Fruit fly (Drosophila melanogaster) whole organism, prepupa: ENCODE data around the gene CG33108.

Experiments
- Blimp-1 ChIP-seq: fragments of 200-800 bp; sonication (Bioruptor generic); optimal IDR thresholded peaks from 3 replicates; lab custom pipeline; 2017; ENCODE audit warnings: missing biosample characterization, missing genetic modification characterization, mild to moderate bottlenecking, moderate library complexity, missing genetic modification reagents
- CG10631 ChIP-seq: fragments of 200-800 bp; sonication (Bioruptor generic); optimal IDR thresholded peaks from 2 replicates; lab custom pipeline; 2016; ENCODE audit warnings: missing biosample characterization, missing genetic modification characterization
- CG10669 ChIP-seq: fragments of 200-800 bp; sonication (Bioruptor generic); optimal IDR thresholded peaks from 3 replicates; lab custom pipeline; 2018; ENCODE audit warnings: missing biosample characterization, mild to moderate bottlenecking, missing genetic modification characterization, moderate library complexity
- CG11294 ChIP-seq: fragments of 200-800 bp; sonication (Bioruptor generic); IDR thresholded peaks from 2 replicates; pipeline ENCODE4 v1.3.6; 2022; ENCODE audit warnings: missing biosample characterization, missing genetic modification characterization
- CG11762 ChIP-seq: fragments of 200-800 bp; sonication (Bioruptor generic); optimal IDR thresholded peaks from 3 replicates; lab custom pipeline; 2016; ENCODE audit warnings: missing biosample characterization, missing genetic modification characterization; ENCODE audit not compliant: insufficient read depth
- CG11902 ChIP-seq: fragments of 200-800 bp; sonication (Bioruptor generic); optimal IDR thresholded peaks from 3 replicates; lab custom pipeline; 2016; ENCODE audit warnings: missing biosample characterization, missing genetic modification characterization
- CG15336 ChIP-seq: fragments of 200-800 bp; sonication (Bioruptor generic); IDR thresholded peaks from 2 replicates; pipeline ENCODE4 v1.3.6; 2022; ENCODE audit warnings: missing biosample characterization, missing genetic modification characterization
- CG16779 ChIP-seq: fragments of 200-800 bp; sonication (Bioruptor generic); optimal IDR thresholded peaks from 3 replicates; lab custom pipeline; 2017; ENCODE audit warnings: missing biosample characterization, mild to moderate bottlenecking, missing genetic modification characterization
- CG31627 ChIP-seq: fragments of 200-800 bp; sonication (Bioruptor generic); optimal IDR thresholded peaks from 3 replicates; lab custom pipeline; 2016; ENCODE audit warnings: missing biosample characterization, missing genetic modification characterization
- CG32006 ChIP-seq: fragments of 200-800 bp; sonication (Bioruptor generic); optimal IDR thresholded peaks from 3 replicates; lab custom pipeline; 2017; ENCODE audit warnings: missing biosample characterization, mild to moderate bottlenecking, missing genetic modification characterization
- CG34406 ChIP-seq: fragments of 200-800 bp; sonication (Bioruptor generic); optimal IDR thresholded peaks from 3 replicates; lab custom pipeline; 2016; ENCODE audit warnings: missing biosample characterization, missing genetic modification characterization
- CG3919 ChIP-seq: fragments of 200-800 bp; sonication (Bioruptor generic); optimal IDR thresholded peaks from 3 replicates; lab custom pipeline; 2016; ENCODE audit warnings: missing biosample characterization, missing genetic modification characterization
- CG4318 ChIP-seq: fragments of 200-800 bp; sonication (Bioruptor generic); optimal IDR thresholded peaks from 3 replicates; lab custom pipeline; 2017; ENCODE audit warnings: missing biosample characterization, mild to moderate bottlenecking, missing genetic modification characterization
- CG6163 ChIP-seq: fragments of 200-800 bp; sonication (Bioruptor generic); IDR thresholded peaks from 3 replicates; pipeline ENCODE4 v1.3.6; 2022; ENCODE audit warnings: missing biosample characterization, missing genetic modification characterization
- CG6276 ChIP-seq: fragments of 200-800 bp; sonication (Bioruptor generic); optimal IDR thresholded peaks from 2 replicates; lab custom pipeline; 2017; ENCODE audit warnings: missing biosample characterization, mild to moderate bottlenecking, missing genetic modification characterization
- CG6792 ChIP-seq: fragments of 200-800 bp; sonication (Bioruptor generic); optimal IDR thresholded peaks from 3 replicates; lab custom pipeline; 2016; ENCODE audit warnings: missing biosample characterization, missing genetic modification characterization
- CG6808 ChIP-seq: fragments of 200-800 bp; sonication (Bioruptor generic); optimal IDR thresholded peaks from 3 replicates; lab custom pipeline; 2017; ENCODE audit warnings: missing biosample characterization, missing genetic modification characterization, mild to moderate bottlenecking, moderate library complexity, missing genetic modification reagents
- CG6854 ChIP-seq: fragments of 200-800 bp; sonication (Bioruptor generic); optimal IDR thresholded peaks from 2 replicates; lab custom pipeline; 2017; ENCODE audit warnings: missing biosample characterization, mild to moderate bottlenecking, missing genetic modification characterization
- CG8119 ChIP-seq: fragments of 200-800 bp; sonication (Bioruptor generic); IDR thresholded peaks from 3 replicates; pipeline ENCODE4 v1.3.6; 2022; ENCODE audit warnings: missing biosample characterization, missing genetic modification characterization
- CG8319 ChIP-seq: fragments of 200-800 bp; sonication (Bioruptor generic); optimal IDR thresholded peaks from 3 replicates; lab custom pipeline; 2016; ENCODE audit warnings: missing biosample characterization, missing genetic modification characterization
- Eip75B ChIP-seq: fragments of 200-800 bp; sonication (Bioruptor generic); optimal IDR thresholded peaks from 3 replicates; lab custom pipeline; 2016; ENCODE audit warnings: missing biosample characterization, missing genetic modification characterization
- Eip78C ChIP-seq: fragments of 200-800 bp; sonication (Bioruptor generic); peaks from one replicate; lab custom pipeline; 2016; ENCODE audit warnings: missing biosample characterization, missing genetic modification characterization
- Ets96B ChIP-seq: fragments of 200-800 bp; optimal IDR thresholded peaks from 2 replicates; lab custom pipeline; 2019; ENCODE audit warnings: missing biosample characterization, mild to moderate bottlenecking, missing genetic modification characterization, moderate library complexity
- Gug ChIP-seq: fragments of 200-800 bp; sonication (Bioruptor generic); IDR thresholded peaks from 2 replicates; pipeline ENCODE4 v1.3.6; 2022; ENCODE audit warnings: missing biosample characterization, missing genetic modification characterization
- Hr4 ChIP-seq: fragments of 200-800 bp; sonication (Bioruptor generic); optimal IDR thresholded peaks from 3 replicates; lab custom pipeline; 2016; ENCODE audit warnings: missing biosample characterization, missing genetic modification characterization
- Met ChIP-seq: fragments of 200-800 bp; sonication (Bioruptor generic); optimal IDR thresholded peaks from 3 replicates; lab custom pipeline; 2016; ENCODE audit warnings: missing biosample characterization, missing genetic modification characterization
- Smox ChIP-seq: fragments of 200-800 bp; sonication (Bioruptor generic); optimal IDR thresholded peaks from 3 replicates; lab custom pipeline; 2016; ENCODE audit warnings: missing biosample characterization, missing genetic modification characterization
- Sox102F ChIP-seq: fragments of 200-800 bp; sonication (Bioruptor generic); optimal IDR thresholded peaks from 2 replicates; lab custom pipeline; 2016; ENCODE audit warnings: missing biosample characterization, mild to moderate bottlenecking, missing genetic modification characterization
- Sox14 ChIP-seq: fragments of 200-800 bp; sonication (Bioruptor generic); optimal IDR thresholded peaks from 3 replicates; lab custom pipeline; 2016; ENCODE audit warnings: missing biosample characterization, missing genetic modification characterization
- achi ChIP-seq: fragments of 200-800 bp; sonication (Bioruptor generic); optimal IDR thresholded peaks from 3 replicates; lab custom pipeline; 2016; ENCODE audit warnings: missing biosample characterization, missing genetic modification characterization
- cyc ChIP-seq: fragments of 200-800 bp; sonication (Bioruptor generic); optimal IDR thresholded peaks from 3 replicates; lab custom pipeline; 2016; ENCODE audit warnings: missing biosample characterization, missing genetic modification characterization
- dac ChIP-seq: fragments of 200-800 bp; sonication (Bioruptor generic); optimal IDR thresholded peaks from 2 replicates; lab custom pipeline; 2017; ENCODE audit warnings: missing biosample characterization, mild to moderate bottlenecking, missing genetic modification characterization
- dsx ChIP-seq: fragments of 200-800 bp; optimal IDR thresholded peaks from 3 replicates; lab custom pipeline; 2019; ENCODE audit warnings: missing biosample characterization, mild to moderate bottlenecking, missing genetic modification characterization, moderate library complexity; ENCODE audit not compliant: poor library complexity, severe bottlenecking
- eg ChIP-seq: fragments of 200-800 bp; sonication (Bioruptor generic); IDR thresholded peaks from 3 replicates; pipeline ENCODE4 v1.3.6; 2022; ENCODE audit warnings: missing biosample characterization, missing genetic modification characterization
- esn ChIP-seq: fragments of 200-800 bp; sonication (Bioruptor generic); optimal IDR thresholded peaks from 2 replicates; lab custom pipeline; 2016; ENCODE audit warnings: missing biosample characterization, mild to moderate bottlenecking, missing genetic modification characterization, moderate library complexity
- fd59A ChIP-seq: fragments of 200-800 bp; sonication (Bioruptor generic); optimal IDR thresholded peaks from 2 replicates; lab custom pipeline; 2017; ENCODE audit warnings: missing biosample characterization, mild to moderate bottlenecking, missing genetic modification characterization, missing genetic modification reagents
- fd85E ChIP-seq: fragments of 200-800 bp; sonication (Bioruptor generic); optimal IDR thresholded peaks from 3 replicates; lab custom pipeline; 2016; ENCODE audit warnings: missing biosample characterization, missing genetic modification characterization
- net ChIP-seq: fragments of 200-800 bp; sonication (Bioruptor generic); optimal IDR thresholded peaks from 3 replicates; lab custom pipeline; 2016; ENCODE audit warnings: missing biosample characterization, missing genetic modification characterization
- salr ChIP-seq, 2 experiments: fragments of 200-800 bp; sonication (Bioruptor generic); optimal IDR thresholded peaks; 3 replicates each; lab custom pipeline; 2016 to 2018; ENCODE audit warnings: missing biosample characterization in 2 of 2, missing genetic modification characterization in 2 of 2, mild to moderate bottlenecking in 1 of 2
- spab ChIP-seq: fragments of 200-800 bp; sonication (Bioruptor generic); optimal IDR thresholded peaks from 2 replicates; lab custom pipeline; 2017; ENCODE audit warnings: missing biosample characterization, mild to moderate bottlenecking, missing genetic modification characterization, missing genetic modification reagents
- ss ChIP-seq, 2 experiments: fragments of 200-800 bp; sonication (Bioruptor generic); optimal IDR thresholded peaks; 2 replicates in 1 of 2; 3 replicates in 1 of 2; lab custom pipeline; 2017 to 2018; ENCODE audit warnings: mild to moderate bottlenecking in 2 of 2, missing biosample characterization in 2 of 2, missing genetic modification characterization in 2 of 2, moderate library complexity in 1 of 2
- svp ChIP-seq: fragments of 200-800 bp; sonication (Bioruptor generic); peaks from one replicate; lab custom pipeline; 2016; ENCODE audit warnings: missing biosample characterization, missing genetic modification characterization
- topi ChIP-seq: fragments of 200-800 bp; sonication (Bioruptor generic); optimal IDR thresholded peaks from 3 replicates; lab custom pipeline; 2016; ENCODE audit warnings: missing biosample characterization, missing genetic modification characterization
- vri ChIP-seq: fragments of 200-800 bp; sonication (Bioruptor generic); optimal IDR thresholded peaks from 3 replicates; lab custom pipeline; 2016; ENCODE audit warnings: missing biosample characterization, mild to moderate bottlenecking, missing genetic modification characterization

CG33108 gene

DNA sequence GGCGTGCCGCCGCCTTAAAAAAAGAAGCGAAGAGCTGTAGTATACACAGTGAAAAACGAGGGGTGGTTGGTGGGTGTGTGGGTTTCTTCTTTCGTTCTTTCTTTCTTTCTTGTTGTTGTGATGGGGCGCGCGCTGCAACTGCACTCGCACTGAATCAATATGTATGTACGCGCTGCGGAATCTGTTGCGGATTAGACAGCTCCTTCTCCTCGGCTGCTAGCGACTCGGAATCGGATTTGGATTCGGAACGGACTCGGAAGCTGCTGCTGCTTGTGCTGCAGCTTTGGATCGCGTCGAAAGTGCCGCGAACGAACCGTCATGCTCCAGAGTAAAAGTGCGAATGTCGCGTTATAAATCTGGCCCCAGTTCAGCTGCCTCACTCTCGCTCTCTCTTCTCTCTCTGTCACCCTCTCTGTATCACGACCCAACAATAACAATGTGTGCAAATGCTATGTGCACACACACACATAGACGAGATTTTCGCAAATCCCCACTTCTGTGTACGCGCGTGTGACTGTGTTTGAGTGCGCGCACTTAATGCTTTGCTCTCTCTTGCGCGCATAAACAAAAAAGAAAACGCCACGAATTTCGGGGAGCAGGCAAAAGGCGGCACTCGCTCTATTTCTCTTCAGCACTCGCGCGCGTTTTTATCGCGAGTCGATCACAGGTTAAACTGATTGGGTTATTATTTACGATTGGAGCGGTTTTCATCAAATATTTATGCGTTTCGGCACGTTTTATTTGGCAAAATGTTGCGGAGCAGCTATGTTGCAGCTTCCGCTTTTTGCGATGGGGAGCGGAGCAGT lies 35.8 kb downstream of the CG33108 start (continued):
- TF ChIP-seq net: peak; percentile 64
- peak; percentile 55 to 58 for TF ChIP-seq ss (GFP tag; optimal IDR thresholded peaks at IDR 0.05; lab: Kevin White, UChicago)
- peak; percentile 6 for TF ChIP-seq Sox102F (GFP tag; lab: Kevin White, UChicago)
- TF ChIP-seq Blimp-1 (GFP tag; lab: Kevin White, UChicago): peak; percentile 47
- TF ChIP-seq CG8119: peak; percentile 48
- TF ChIP-seq Eip75B (GFP tag; lab: Kevin White, UChicago): peak; percentile 53
- peak; percentile 29 for TF ChIP-seq esn (GFP tag; lab: Kevin White, UChicago)
- TF ChIP-seq cyc (GFP tag; lab: Kevin White, UChicago): no peak
- TF ChIP-seq achi (GFP tag; lab: Kevin White, UChicago): peak; percentile 25
- peak; percentile 3 for TF ChIP-seq Smox
- peak; percentile 5 for TF ChIP-seq spab
- TF ChIP-seq Eip78C: peak; percentile 86
- TF ChIP-seq CG32006 (GFP tag; lab: Kevin White, UChicago): peak; percentile 34
- TF ChIP-seq CG4318 (GFP tag; lab: Kevin White, UChicago): no peak
- TF ChIP-seq CG6792 (GFP tag; lab: Kevin White, UChicago): peak; percentile 29
- peak; percentile 22 for TF ChIP-seq Ets96B
- peak; percentile 48; the same call in 1 of the 2 replicates for TF ChIP-seq CG15336 (GFP tag; lab: Robert Waterston, UW)
- TF ChIP-seq fd85E (GFP tag; lab: Kevin White, UChicago): peak; percentile 36
- TF ChIP-seq CG16779 (tag; lab: Kevin White, UChicago): peak; percentile 65
- peak; percentile 64 for TF ChIP-seq CG6854 (GFP tag; lab: Kevin White, UChicago)
- peak; percentile 18 for TF ChIP-seq CG10669 (GFP tag; lab: Kevin White, UChicago)
- TF ChIP-seq CG11762: peak; percentile 3
- no peak; the same call in 2 of the 3 replicates for TF ChIP-seq CG6163 (GFP tag; lab: Robert Waterston, UW)

DNA sequence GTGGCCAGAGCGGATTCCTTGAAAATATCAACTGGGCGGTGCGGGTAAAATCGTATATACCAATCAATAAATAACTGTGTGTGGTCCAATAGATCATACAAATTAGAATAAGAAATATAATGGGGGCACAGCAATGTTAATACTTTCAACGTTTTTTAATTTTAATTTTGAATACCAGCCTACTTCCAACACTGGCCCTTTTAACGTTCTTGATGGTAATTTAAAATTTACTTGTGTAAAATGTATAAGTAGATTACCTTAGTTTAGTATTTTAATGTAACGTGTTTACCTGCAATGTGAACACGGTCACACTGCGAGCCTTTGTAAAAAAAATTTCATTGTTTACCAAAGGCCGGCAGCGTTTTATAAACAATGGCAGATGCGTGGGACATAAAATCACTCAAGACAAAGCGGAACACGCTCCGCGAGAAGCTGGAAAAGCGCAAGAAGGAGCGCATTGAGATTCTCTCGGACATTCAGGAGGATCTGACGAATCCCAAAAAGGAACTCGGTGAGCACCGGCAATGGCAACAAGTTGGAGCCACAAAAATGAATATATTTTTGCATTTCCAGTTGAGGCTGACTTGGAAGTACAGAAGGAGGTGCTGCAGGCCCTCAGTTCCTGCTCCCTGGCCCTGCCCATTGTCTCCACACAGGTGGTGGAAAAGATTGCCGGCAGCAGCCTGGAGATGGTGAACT lies 36.5 kb downstream of the CG33108 start, which contains the start of the genes KrT95D and Mettl3:
Gene KrT95D (minus strand): TSS at position 3 of the 699 bp plus-strand sequence.
Gene Mettl3 (plus strand): TSS at position 333 of the 699 bp plus-strand sequence.
- TF ChIP-seq spab (no peak), net (no peak), CG11294 (GFP tag; lab: Robert Waterston, UW) (no peak), CG10631 (GFP tag; lab: Kevin White, UChicago) (no peak), CG6854 (GFP tag; lab: Kevin White, UChicago) (no peak), Ets96B (no peak), Sox14 (GFP tag; lab: Kevin White, UChicago) (peak; percentile 87), Gug (GFP tag; lab: Robert Waterston, UW) (no peak), achi (GFP tag; lab: Kevin White, UChicago) (no peak), CG34406 (GFP tag; lab: Kevin White, UChicago) (no peak), CG16779 (tag; lab: Kevin White, UChicago) (no peak), CG6276 (GFP tag; lab: Kevin White, UChicago) (no peak), Smox (peak; percentile 1), topi (GFP tag; lab: Kevin White, UChicago) (no peak), esn (GFP tag; lab: Kevin White, UChicago) (no peak), eg (GFP tag; lab: Robert Waterston, UW) (no peak), dac (GFP tag; lab: Kevin White, UChicago) (no peak), CG8119 (no peak), CG8319 (no peak), CG3919 (GFP tag; lab: Kevin White, UChicago) (no peak), CG4318 (GFP tag; lab: Kevin White, UChicago) (no peak), vri (no peak), svp (GFP tag; lab: Kevin White, UChicago) (no peak), Blimp-1 (GFP tag; lab: Kevin White, UChicago) (no peak), CG31627 (GFP tag; lab: Kevin White, UChicago) (peak; percentile 30), Met (peak; percentile 49), CG6792 (GFP tag; lab: Kevin White, UChicago) (no peak), dsx (GFP tag; lab: Kevin White, UChicago) (no peak), CG6808 (GFP tag; lab: Kevin White, UChicago) (no peak), Sox102F (GFP tag; lab: Kevin White, UChicago) (no peak), fd85E (GFP tag; lab: Kevin White, UChicago) (no peak), CG6163 (GFP tag; lab: Robert Waterston, UW) (no peak), salr (GFP tag; optimal IDR thresholded peaks at IDR 0.05; lab: Kevin White, UChicago) (no peak), CG11902 (GFP tag; lab: Kevin White, UChicago) (no peak), CG15336 (GFP tag; lab: Robert Waterston, UW) (no peak), fd59A (GFP tag; lab: Kevin White, UChicago) (no peak), Hr4 (GFP tag; lab: Kevin White, UChicago) (peak; percentile 9)
